Comparison of ENCODE assay signal across 3 fruit fly cellular contexts in the genomic region with DNA sequence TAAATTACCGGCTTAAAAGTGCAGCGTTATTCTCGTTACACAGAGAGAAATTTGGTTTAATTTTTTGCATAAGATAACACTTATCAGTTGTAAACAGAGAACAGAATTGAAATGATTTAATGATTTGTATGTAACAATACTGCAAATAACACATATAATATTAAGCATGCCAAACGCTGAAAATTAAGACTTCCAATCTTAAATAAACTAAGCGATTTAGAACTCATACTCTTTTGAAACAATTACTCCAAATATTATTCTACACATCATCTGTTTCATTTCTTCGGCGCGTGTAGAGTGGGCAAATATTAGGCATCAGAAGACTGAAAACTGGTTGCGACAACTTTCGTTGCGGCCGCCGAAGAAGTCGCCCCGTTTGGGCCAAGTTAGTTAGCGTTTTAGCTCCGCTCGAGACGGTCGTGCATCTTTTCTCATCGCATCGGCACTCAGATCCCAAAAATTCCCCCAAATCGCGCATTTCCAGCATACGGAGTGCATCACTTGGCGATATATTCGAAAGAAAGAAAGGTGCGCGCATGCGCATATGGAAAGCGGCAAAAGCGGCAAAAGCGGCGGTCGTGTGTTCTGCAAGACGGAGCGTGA.
A peak's percentile ranks its signal among the peaks of the same experiment; 100 is the strongest.
TF ChIP-seq lines count a peak whose summit lies in the region.

TSS of gene CG1632 (plus strand) at position 387 of the 603 bp plus-strand sequence.

TF ChIP-seq in whole organism, embryonic, 481 proteins besides CTCF, POLR2A, EP300 and RAD21 (continued from another document and continues in another):
- no peak for TF ChIP-seq CG7357 (GFP tag; IDR thresholded peaks at IDR 0.05; lab: Robert Waterston, UW)
- no peak for TF ChIP-seq CG10565 (GFP tag; optimal IDR thresholded peaks at IDR 0.05; lab: Kevin White, UChicago)
- peak; percentile 48 for TF ChIP-seq CG2712 (tag; optimal IDR thresholded peaks at IDR 0.05; lab: Kevin White, UChicago)
- TF ChIP-seq gcm2 (GFP tag; optimal IDR thresholded peaks at IDR 0.05; lab: Kevin White, UChicago): no peak
- TF ChIP-seq CG10979 (tag; optimal IDR thresholded peaks at IDR 0.05; lab: Kevin White, UChicago): peak; percentile 56
- no peak for TF ChIP-seq chinmo (GFP tag; IDR thresholded peaks at IDR 0.05; lab: Robert Waterston, UW; ENCODE audit: partially characterized antibody)
- TF ChIP-seq CG8924 (tag; optimal IDR thresholded peaks at IDR 0.05; lab: Kevin White, UChicago): peak; percentile 41
- TF ChIP-seq zen (tag; optimal IDR thresholded peaks at IDR 0.05; lab: Kevin White, UChicago): no peak
- TF ChIP-seq CG11398 (GFP tag; optimal IDR thresholded peaks at IDR 0.05; lab: Kevin White, UChicago): no peak
- no peak for TF ChIP-seq CG1233 (GFP tag; optimal IDR thresholded peaks at IDR 0.05; lab: Kevin White, UChicago)
- TF ChIP-seq Gsc (GFP tag; IDR thresholded peaks at IDR 0.05; lab: Robert Waterston, UW): no peak
- TF ChIP-seq CG1602 (GFP tag; optimal IDR thresholded peaks at IDR 0.05; lab: Kevin White, UChicago): no peak
- peak; percentile 78 for TF ChIP-seq kni (GFP tag; optimal IDR thresholded peaks at IDR 0.05; lab: Kevin White, UChicago)
- no peak for TF ChIP-seq chn (GFP tag; optimal IDR thresholded peaks at IDR 0.05; lab: Kevin White, UChicago)
- 0 out of 2 replicates have a peak, but pooled peaks have one; percentile 22 for TF ChIP-seq vvl (GFP tag; IDR thresholded peaks at IDR 0.05; lab: Robert Waterston, UW)
- TF ChIP-seq tll (GFP tag; optimal IDR thresholded peaks at IDR 0.05; lab: Kevin White, UChicago): no peak
- no peak for TF ChIP-seq CG12942 (GFP tag; optimal IDR thresholded peaks at IDR 0.05; lab: Kevin White, UChicago)
- TF ChIP-seq Nf-YB (GFP tag; optimal IDR thresholded peaks at IDR 0.05; lab: Kevin White, UChicago): no peak
- no peak for TF ChIP-seq ems (GFP tag; optimal IDR thresholded peaks at IDR 0.05; lab: Kevin White, UChicago)
- TF ChIP-seq gsb-n (tag; optimal IDR thresholded peaks at IDR 0.05; lab: Kevin White, UChicago): peak; percentile 7
- TF ChIP-seq Oli (tag; optimal IDR thresholded peaks at IDR 0.05; lab: Kevin White, UChicago): peak; percentile 35
- TF ChIP-seq ewg (GFP tag; optimal IDR thresholded peaks at IDR 0.05; lab: Kevin White, UChicago): no peak
- no peak for TF ChIP-seq CG10654 (GFP tag; optimal IDR thresholded peaks at IDR 0.05; lab: Kevin White, UChicago)
- TF ChIP-seq wek (GFP tag; optimal IDR thresholded peaks at IDR 0.05; lab: Kevin White, UChicago): no peak
- TF ChIP-seq dm (GFP tag; optimal IDR thresholded peaks at IDR 0.05; lab: Kevin White, UChicago): no peak
- TF ChIP-seq Spps (tag; optimal IDR thresholded peaks at IDR 0.05; lab: Kevin White, UChicago): no peak
- TF ChIP-seq CG8281 (tag; optimal IDR thresholded peaks at IDR 0.05; lab: Kevin White, UChicago): no peak
- TF ChIP-seq dmrt99B (tag; optimal IDR thresholded peaks at IDR 0.05; lab: Kevin White, UChicago): peak; percentile 37
- TF ChIP-seq maf-S (GFP tag; optimal IDR thresholded peaks at IDR 0.05; lab: Kevin White, UChicago): no peak
- TF ChIP-seq CG11085 (GFP tag; IDR thresholded peaks at IDR 0.05; lab: Robert Waterston, UW): no peak
- no peak for TF ChIP-seq pho (GFP tag; optimal IDR thresholded peaks at IDR 0.05; lab: Kevin White, UChicago)
- TF ChIP-seq CG7839 (tag; optimal IDR thresholded peaks at IDR 0.05; lab: Kevin White, UChicago): peak; percentile 39
- peak; percentile 17 for TF ChIP-seq nmo (GFP tag; optimal IDR thresholded peaks at IDR 0.05; lab: Kevin White, UChicago)
- TF ChIP-seq dan (GFP tag; IDR thresholded peaks at IDR 0.05; lab: Robert Waterston, UW): no peak
- peak; percentile 29 for TF ChIP-seq CG14710 (tag; optimal IDR thresholded peaks at IDR 0.05; lab: Kevin White, UChicago)
- TF ChIP-seq sens-2 (GFP tag; IDR thresholded peaks at IDR 0.05; lab: Robert Waterston, UW): no peak
- no peak for TF ChIP-seq CG11723 (GFP tag; optimal IDR thresholded peaks at IDR 0.05; lab: Kevin White, UChicago)
- TF ChIP-seq Side (GFP tag; optimal IDR thresholded peaks at IDR 0.05; lab: Kevin White, UChicago): no peak
- no peak for TF ChIP-seq Asciz (GFP tag; optimal IDR thresholded peaks at IDR 0.05; lab: Kevin White, UChicago)
- no peak for TF ChIP-seq CG13287 (GFP tag; IDR thresholded peaks at IDR 0.05; lab: Robert Waterston, UW; ENCODE audit: partially characterized antibody)
- peak; percentile 1 for TF ChIP-seq CG8359 (GFP tag; optimal IDR thresholded peaks at IDR 0.05; lab: Kevin White, UChicago; ENCODE audit: borderline replicate concordance)
- no peak for TF ChIP-seq mld (GFP tag; IDR thresholded peaks at IDR 0.05; lab: Robert Waterston, UW; ENCODE audit: partially characterized antibody)

TF ChIP-seq in whole organism, prepupa, 60 proteins besides CTCF, POLR2A, EP300 and RAD21 (continued from another document):
- TF ChIP-seq topi (GFP tag; optimal IDR thresholded peaks at IDR 0.05; lab: Kevin White, UChicago) (peak; percentile 88), lz (GFP tag; optimal IDR thresholded peaks at IDR 0.05; lab: Kevin White, UChicago) (peak; percentile 89), CG8319 (GFP tag; optimal IDR thresholded peaks at IDR 0.05; lab: Kevin White, UChicago) (peak; percentile 52), CG8632 (GFP tag; optimal IDR thresholded peaks at IDR 0.05; lab: Kevin White, UChicago) (peak; percentile 64), svp (GFP tag; lab: Kevin White, UChicago) (peak; percentile 94), Hr39 (GFP tag; optimal IDR thresholded peaks at IDR 0.05; lab: Kevin White, UChicago) (peak; percentile 83), dsx (GFP tag; optimal IDR thresholded peaks at IDR 0.05; lab: Kevin White, UChicago; ENCODE audit: poor library complexity, severe bottlenecking) (peak; percentile 79), CG6792 (GFP tag; optimal IDR thresholded peaks at IDR 0.05; lab: Kevin White, UChicago) (peak; percentile 80), CG6276 (GFP tag; optimal IDR thresholded peaks at IDR 0.05; lab: Kevin White, UChicago) (peak; percentile 91), CG7368 (GFP tag; optimal IDR thresholded peaks at IDR 0.05; lab: Kevin White, UChicago) (peak; percentile 70), Sox102F (GFP tag; optimal IDR thresholded peaks at IDR 0.05; lab: Kevin White, UChicago) (peak; percentile 88), Sox14 (GFP tag; optimal IDR thresholded peaks at IDR 0.05; lab: Kevin White, UChicago) (peak; percentile 86), Hr38 (GFP tag; optimal IDR thresholded peaks at IDR 0.05; lab: Kevin White, UChicago) (no peak), CG6808 (GFP tag; optimal IDR thresholded peaks at IDR 0.05; lab: Kevin White, UChicago) (peak; percentile 80), fkh (GFP tag; optimal IDR thresholded peaks at IDR 0.05; lab: Kevin White, UChicago) (no peak), CG31627 (GFP tag; optimal IDR thresholded peaks at IDR 0.05; lab: Kevin White, UChicago) (peak; percentile 80), CG16779 (tag; optimal IDR thresholded peaks at IDR 0.05; lab: Kevin White, UChicago) (peak; percentile 70), CG15336 (GFP tag; IDR thresholded peaks at IDR 0.05; lab: Robert Waterston, UW) (peak; percentile 88), CG6854 (GFP tag; optimal IDR thresholded peaks at IDR 0.05; lab: Kevin White, UChicago) (peak; percentile 80), CG32006 (GFP tag; optimal IDR thresholded peaks at IDR 0.05; lab: Kevin White, UChicago) (peak; percentile 91), eg (GFP tag; IDR thresholded peaks at IDR 0.05; lab: Robert Waterston, UW) (peak; percentile 81), Smox (GFP tag; optimal IDR thresholded peaks at IDR 0.05; lab: Kevin White, UChicago) (peak; percentile 87), cyc (GFP tag; optimal IDR thresholded peaks at IDR 0.05; lab: Kevin White, UChicago) (peak; percentile 77), fd59A (GFP tag; optimal IDR thresholded peaks at IDR 0.05; lab: Kevin White, UChicago) (peak; percentile 71), Hr4 (GFP tag; optimal IDR thresholded peaks at IDR 0.05; lab: Kevin White, UChicago) (peak; percentile 85), CG3032 (tag; optimal IDR thresholded peaks at IDR 0.05; lab: Kevin White, UChicago) (peak; percentile 83), Eip93F (GFP tag; optimal IDR thresholded peaks at IDR 0.05; lab: Kevin White, UChicago) (no peak), Blimp-1 (GFP tag; optimal IDR thresholded peaks at IDR 0.05; lab: Kevin White, UChicago) (peak; percentile 75), CG6163 (GFP tag; IDR thresholded peaks at IDR 0.05; lab: Robert Waterston, UW) (peak; percentile 84), CG11902 (GFP tag; optimal IDR thresholded peaks at IDR 0.05; lab: Kevin White, UChicago) (peak; percentile 25), salr (GFP tag; optimal IDR thresholded peaks at IDR 0.05; lab: Kevin White, UChicago) (peak; percentile 48 to 87), vri (GFP tag; optimal IDR thresholded peaks at IDR 0.05; lab: Kevin White, UChicago) (peak; percentile 72), CG1621 (tag; optimal IDR thresholded peaks at IDR 0.05; lab: Kevin White, UChicago) (peak; percentile 73), CG11294 (GFP tag; IDR thresholded peaks at IDR 0.05; lab: Robert Waterston, UW) (0 out of 2 replicates have a peak, but pooled peaks have one; percentile 36), Ets96B (tag; optimal IDR thresholded peaks at IDR 0.05; lab: Kevin White, UChicago) (peak; percentile 79), ss (GFP tag; optimal IDR thresholded peaks at IDR 0.05; lab: Kevin White, UChicago) (peak; percentile 62 to 76), CG10669 (GFP tag; optimal IDR thresholded peaks at IDR 0.05; lab: Kevin White, UChicago) (peak; percentile 79), CG3919 (GFP tag; optimal IDR thresholded peaks at IDR 0.05; lab: Kevin White, UChicago) (peak; percentile 83), CG8119 (GFP tag; IDR thresholded peaks at IDR 0.05; lab: Robert Waterston, UW) (peak; percentile 88)
TF ChIP-seq in whole organism, prepupa: peak in this region for 57.

TF ChIP-seq in whole organism, wandering third instar larva, 38 proteins besides CTCF, POLR2A, EP300 and RAD21 (continued from another document):
- TF ChIP-seq foxo (GFP tag; optimal IDR thresholded peaks at IDR 0.05; lab: Kevin White, UChicago) (peak in 1 of 2 experiments; percentile 84), dmrt93B (GFP tag; optimal IDR thresholded peaks at IDR 0.05; lab: Kevin White, UChicago) (peak; percentile 64), Myc (optimal IDR thresholded peaks at IDR 0.05; lab: Kevin White, UChicago) (no peak), br (GFP tag; optimal IDR thresholded peaks at IDR 0.05; lab: Kevin White, UChicago) (peak; percentile 85), Hr83 (GFP tag; optimal IDR thresholded peaks at IDR 0.05; lab: Kevin White, UChicago; ENCODE audit: poor library complexity, severe bottlenecking) (no peak), woc (GFP tag; optimal IDR thresholded peaks at IDR 0.05; lab: Kevin White, UChicago) (peak; percentile 83), Sp1 (GFP tag; optimal IDR thresholded peaks at IDR 0.05; lab: Kevin White, UChicago) (peak; percentile 85), CG32264 (GFP tag; optimal IDR thresholded peaks at IDR 0.05; lab: Kevin White, UChicago) (peak; percentile 33), dsf (GFP tag; optimal IDR thresholded peaks at IDR 0.05; lab: Kevin White, UChicago; ENCODE audit: borderline replicate concordance) (no peak), Mio (GFP tag; optimal IDR thresholded peaks at IDR 0.05; lab: Kevin White, UChicago) (no peak), Dfd (GFP tag; optimal IDR thresholded peaks at IDR 0.05; lab: Kevin White, UChicago) (no peak)
